Worm (Caenorhabditis elegans) whole organism, L4/young adult: ENCODE measurements around the gene C31E10.11.

Source experiments
- W03F9.2 ChIP-seq: fragments of 150-350 bp; optimal IDR thresholded peaks from 2 replicates; lab custom pipeline; 2014; ENCODE audit warnings: missing biosample characterization, missing genetic modification characterization
- dao-5 ChIP-seq: sonication (generic microtip); optimal IDR thresholded peaks from 2 replicates; lab custom pipeline; 2016; ENCODE audit warnings: missing genotype, missing genetic modification characterization, moderate library complexity, missing compliant biosample characterization
- him-1 ChIP-seq: sonication (generic microtip); optimal IDR thresholded peaks from 2 replicates; lab custom pipeline; 2016; ENCODE audit warnings: missing genotype, missing genetic modification reagents, missing genetic modification characterization, missing compliant biosample characterization

DNA sequence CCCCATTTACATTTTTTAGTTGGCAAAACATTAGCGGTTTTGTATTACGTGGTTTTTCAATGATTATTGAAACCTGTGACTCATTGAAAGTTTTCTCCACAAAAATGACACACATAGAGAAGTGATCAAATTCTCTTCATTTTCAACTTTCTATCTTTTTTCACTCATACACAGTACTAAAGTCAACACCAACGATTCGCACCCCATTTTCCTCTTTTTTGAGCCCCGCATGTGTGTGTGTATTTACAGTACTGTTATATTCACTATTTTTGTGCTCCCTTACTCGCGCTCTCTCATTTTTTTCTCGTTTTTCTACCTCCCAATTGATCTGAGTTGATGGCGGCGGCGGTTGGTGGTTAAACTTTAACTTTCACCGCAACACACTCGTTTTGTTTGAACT lies 32.1 kb downstream of the C31E10.11 start:
- TF ChIP-seq him-1 (no peak), dao-5 (tag; lab: Kevin White, UChicago) (no peak), W03F9.2 (tag; lab: Kevin White, UChicago) (no peak)
